Fruit fly (Drosophila melanogaster): ENCODE results near the gene Hou.

DNA sequence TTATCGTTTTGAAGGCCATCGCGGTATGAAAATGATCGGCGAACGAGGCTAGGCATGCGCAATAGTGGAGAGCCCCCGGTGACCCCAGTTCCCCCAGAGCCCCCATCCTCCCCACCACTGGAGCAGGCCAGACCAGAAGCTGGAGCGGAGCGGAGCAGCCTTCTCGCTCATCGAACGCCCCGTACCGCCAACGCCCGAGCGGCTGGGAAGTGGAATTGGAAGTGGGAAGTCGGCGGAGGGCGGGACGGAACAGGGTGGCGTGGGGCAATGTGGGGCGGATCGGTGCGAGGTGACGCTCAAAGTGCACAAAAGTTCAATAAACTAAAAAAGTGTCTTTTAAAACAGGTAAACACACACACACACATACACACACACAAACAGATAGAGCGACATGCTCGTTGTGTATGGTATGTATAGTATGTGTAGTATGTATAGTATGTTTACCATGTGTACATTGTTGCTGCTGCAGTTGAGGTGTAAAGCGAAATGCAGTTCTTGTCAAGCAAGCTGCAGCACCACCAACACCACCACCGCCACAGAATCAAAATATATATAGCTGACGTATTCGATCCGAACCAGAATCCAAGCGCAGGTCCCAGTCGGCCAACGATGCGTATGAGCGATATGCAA, 21.4 kb upstream of the Hou start:
- TF ChIP-seq CG8478 (optimal IDR thresholded peaks at IDR 0.05) (no peak), CTCF (optimal IDR thresholded peaks at IDR 0.05) (no peak)

Data from S2 (cell line).